Worm (Caenorhabditis elegans) whole organism, L4/young adult: ENCODE results near the gene sdz-1.

ENCODE experiments used
- W03F9.2 ChIP-seq: fragments of 150-350 bp; optimal IDR thresholded peaks from 2 replicates; lab custom pipeline; 2014; ENCODE audit warnings: missing biosample characterization, missing genetic modification characterization
- dao-5 ChIP-seq: sonication (generic microtip); optimal IDR thresholded peaks from 2 replicates; lab custom pipeline; 2016; ENCODE audit warnings: missing genotype, missing genetic modification characterization, moderate library complexity, missing compliant biosample characterization
- him-1 ChIP-seq: sonication (generic microtip); optimal IDR thresholded peaks from 2 replicates; lab custom pipeline; 2016; ENCODE audit warnings: missing genotype, missing genetic modification reagents, missing genetic modification characterization, missing compliant biosample characterization

DNA sequence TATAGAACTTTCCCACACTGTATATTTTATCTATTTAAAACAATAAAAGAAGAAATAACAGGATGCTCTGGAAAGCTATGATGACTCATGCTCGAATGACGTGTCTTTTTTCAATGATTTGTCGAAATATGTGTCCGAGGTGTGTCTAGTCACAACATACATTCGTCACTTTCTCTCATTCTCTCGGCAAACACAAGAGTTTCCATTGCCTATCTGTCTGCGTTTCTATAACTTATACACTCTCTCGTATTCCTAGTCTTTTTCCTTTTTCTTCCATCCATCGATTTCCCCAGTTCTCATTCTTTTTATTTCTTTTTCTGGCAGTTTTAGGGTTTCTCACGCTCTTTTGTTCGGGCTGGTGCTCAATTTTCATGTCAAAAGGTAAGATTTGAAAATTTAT lies 3.5 kb downstream of the sdz-1 start:
- TF ChIP-seq him-1 (tag; lab: Kevin White, UChicago) (no peak), W03F9.2 (tag; lab: Kevin White, UChicago) (no peak), dao-5 (tag; lab: Kevin White, UChicago) (no peak)
